Worm (Caenorhabditis elegans) whole organism, L1 larva: ENCODE data around the gene C42C1.3.

Experiments used
- ces-1 ChIP-seq: fragments of 150-350 bp; optimal IDR thresholded peaks from 2 replicates; lab custom pipeline; 2014; ENCODE audit warnings: missing biosample characterization, missing genetic modification reagents, missing genetic modification characterization
- nhr-28 ChIP-seq: fragments of 150-350 bp; optimal IDR thresholded peaks from 2 replicates; lab custom pipeline; 2014; ENCODE audit warnings: missing biosample characterization, missing genetic modification characterization
- nhr-77 ChIP-seq: fragments of 150-350 bp; optimal IDR thresholded peaks from 2 replicates; lab custom pipeline; 2014; ENCODE audit warnings: missing biosample characterization, missing genetic modification characterization

DNA sequence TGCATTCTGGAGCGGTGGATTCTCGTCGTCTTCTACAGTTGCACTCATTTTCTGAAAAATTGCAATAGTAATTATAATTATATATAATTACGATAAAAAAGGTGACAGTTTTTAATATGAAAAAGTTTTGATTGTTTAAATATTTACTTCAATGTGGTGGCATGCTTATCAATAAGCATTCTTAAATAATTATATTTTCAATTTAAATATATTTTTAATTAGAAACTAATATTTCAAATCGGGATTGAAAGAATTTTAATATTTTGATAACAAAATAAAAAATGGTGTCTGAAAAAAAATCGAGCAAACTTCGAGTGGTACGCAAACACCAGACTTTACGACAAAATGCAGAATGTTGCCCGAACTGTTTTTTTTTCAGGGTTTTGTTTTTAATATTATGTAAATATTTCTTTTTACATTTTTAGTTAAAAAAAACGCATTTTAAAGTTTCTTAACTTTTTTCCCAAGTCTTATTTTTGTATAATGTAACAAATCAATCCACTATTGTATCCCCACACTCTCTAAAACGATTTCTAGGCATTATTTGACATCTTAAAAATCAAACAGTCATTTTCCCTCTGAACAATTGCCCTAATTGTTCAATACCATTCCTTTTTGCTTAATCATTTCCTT, 12.0 kb upstream of the C42C1.3 start, which contains the start of the genes C42C1.12 and C42C1.19:
- no peak for TF ChIP-seq nhr-28 (tag; lab: Kevin White, UChicago)
- TF ChIP-seq ces-1 (GFP tag; lab: Kevin White, UChicago): no peak
- TF ChIP-seq nhr-77 (tag; lab: Kevin White, UChicago): no peak
